Fruit fly (Drosophila melanogaster) whole organism, larva: Measurements from ENCODE around the gene CG1764.

Experiments used
- noc ChIP-seq: fragments of 200-800 bp; sonication (Bioruptor generic); optimal IDR thresholded peaks from 3 replicates; lab custom pipeline; 2019; ENCODE audit warnings: missing biosample characterization, mild to moderate bottlenecking, missing genetic modification characterization, moderate library complexity

The CG1764 gene

dm6 chrX:13314789-13315462 is 12.7 kb upstream of the CG1764 start:
- TF ChIP-seq noc (tag; lab: Kevin White, UChicago) = no peak

dm6 chrX:13314323-13314722 is 12.1 kb upstream of the CG1764 start:
- TF ChIP-seq noc (tag; lab: Kevin White, UChicago) = no peak

dm6 chrX:13313133-13313532 is 10.9 kb upstream of the CG1764 start:
- TF ChIP-seq noc (tag; lab: Kevin White, UChicago) = no peak

dm6 chrX:13312200-13312599 is 10.0 kb upstream of the CG1764 start:
- no peak for TF ChIP-seq noc (tag; lab: Kevin White, UChicago)

dm6 chrX:13310764-13311163 is 8.5 kb upstream of the CG1764 start:
- TF ChIP-seq noc (tag; lab: Kevin White, UChicago) = no peak

dm6 chrX:13307189-13307588 is 5.0 kb upstream of the CG1764 start:
- peak; percentile 14 for TF ChIP-seq noc (tag; lab: Kevin White, UChicago)

dm6 chrX:13305323-13305722 is 3.1 kb upstream of the CG1764 start:
- TF ChIP-seq noc (tag; lab: Kevin White, UChicago) = no peak

dm6 chrX:13303656-13304647 is 1.7 kb upstream of the CG1764 start:
- no peak for TF ChIP-seq noc (tag; lab: Kevin White, UChicago)

dm6 chrX:13303527-13303655 is 1.2 kb upstream of the CG1764 start, which contains the start of gene IP3K2:
IP3K2 (plus strand) TSS chrX:13303633.
- no peak for TF ChIP-seq noc (tag; lab: Kevin White, UChicago)

- TF ChIP-seq noc (tag; lab: Kevin White, UChicago) = no peak
These were observed 656 bp upstream of the CG1764 start for dm6 chrX:13302615-13303526.

- no peak for TF ChIP-seq noc (tag; lab: Kevin White, UChicago)
These were observed 1.2 kb downstream of the CG1764 start for dm6 chrX:13300835-13301502.

dm6 chrX:13296405-13297183 is 5.6 kb downstream of the CG1764 start, which contains the start of gene CG1622:
CG1622 (plus strand) TSS chrX:13297082.
- no peak for TF ChIP-seq noc (tag; lab: Kevin White, UChicago)

dm6 chrX:13287854-13288376 is 14.3 kb downstream of the CG1764 start, which contains the start of gene Remo:
Remo (plus strand) TSS chrX:13288051.
- TF ChIP-seq noc (tag; lab: Kevin White, UChicago) = no peak

dm6 chrX:13285749-13286336 is 16.4 kb downstream of the CG1764 start:
- TF ChIP-seq noc (tag; lab: Kevin White, UChicago) = no peak
